Worm (Caenorhabditis elegans) whole organism, L3 larva: ENCODE measurements around the gene srg-5.

Experiments used
- R02D3.7 ChIP-seq: fragments of 150-350 bp; optimal IDR thresholded peaks from 2 replicates; lab custom pipeline; 2014; ENCODE audit warnings: missing biosample characterization, missing genetic modification characterization
- ama-1 ChIP-seq: fragments of 150-350 bp; optimal IDR thresholded peaks from 2 replicates; lab custom pipeline; 2018
- ceh-16 ChIP-seq: sonication (generic microtip); optimal IDR thresholded peaks from 2 replicates; lab custom pipeline; 2017; ENCODE audit warnings: missing biosample characterization, missing genetic modification characterization
- ceh-28 ChIP-seq: fragments of 150-350 bp; optimal IDR thresholded peaks from 2 replicates; lab custom pipeline; 2014; ENCODE audit warnings: missing biosample characterization, missing genetic modification reagents, missing genetic modification characterization
- ceh-9 ChIP-seq: sonication (generic microtip); optimal IDR thresholded peaks from 2 replicates; lab custom pipeline; 2018; ENCODE audit warnings: missing biosample characterization, missing genetic modification characterization
- daf-12 ChIP-seq: fragments of 150-350 bp; optimal IDR thresholded peaks from 2 replicates; lab custom pipeline; 2014; ENCODE audit warnings: missing biosample characterization, missing genetic modification reagents, missing genetic modification characterization
- egl-5 ChIP-seq: fragments of 150-350 bp; optimal IDR thresholded peaks from 2 replicates; lab custom pipeline; 2017; ENCODE audit warnings: missing biosample characterization, missing genetic modification reagents, missing genetic modification characterization, inconsistent platforms
- elt-1 ChIP-seq: fragments of 150-350 bp; optimal IDR thresholded peaks from 2 replicates; lab custom pipeline; 2014; ENCODE audit warnings: missing biosample characterization, missing genetic modification characterization
- elt-2 ChIP-seq: sonication (generic microtip); optimal IDR thresholded peaks from 2 replicates; lab custom pipeline; 2016; ENCODE audit warnings: missing genetic modification reagents, mild to moderate bottlenecking, missing genetic modification characterization, missing compliant biosample characterization
- elt-3 ChIP-seq, 3 experiments: fragments of 150-350 bp in 1 of 3; sonication (generic microtip) in 2 of 3; optimal IDR thresholded peaks; 2 replicates in 2 of 3; 4 replicates in 1 of 3; lab custom pipeline; 2014 to 2017; ENCODE audit warnings: missing biosample characterization in 3 of 3, missing genetic modification characterization in 3 of 3
- fkh-2 ChIP-seq: fragments of 150-350 bp; optimal IDR thresholded peaks from 2 replicates; lab custom pipeline; 2014; ENCODE audit warnings: missing biosample characterization, missing genetic modification reagents, missing genetic modification characterization
- fos-1 ChIP-seq: fragments of 150-350 bp; optimal IDR thresholded peaks from 2 replicates; lab custom pipeline; 2014; ENCODE audit warnings: missing biosample characterization, missing genetic modification characterization
- hmg-11 ChIP-seq: sonication (generic microtip); optimal IDR thresholded peaks from 2 replicates; lab custom pipeline; 2016; ENCODE audit warnings: missing genetic modification characterization, missing compliant biosample characterization
- jun-1 ChIP-seq: fragments of 150-350 bp; optimal IDR thresholded peaks from 2 replicates; lab custom pipeline; 2014; ENCODE audit warnings: missing biosample characterization, missing genetic modification reagents, missing genetic modification characterization
- lin-15B ChIP-seq: fragments of 150-350 bp; optimal IDR thresholded peaks from 2 replicates; lab custom pipeline; 2014; ENCODE audit warnings: missing biosample characterization, missing genetic modification characterization
- lin-39 ChIP-seq: fragments of 150-350 bp; optimal IDR thresholded peaks from 2 replicates; lab custom pipeline; 2018; ENCODE audit warnings: missing biosample characterization, missing genetic modification reagents, missing genetic modification characterization
- lsy-12 ChIP-seq: sonication (generic microtip); optimal IDR thresholded peaks from 2 replicates; lab custom pipeline; 2016; ENCODE audit warnings: mild to moderate bottlenecking, missing genetic modification characterization, missing compliant biosample characterization
- mdl-1 ChIP-seq: fragments of 150-350 bp; optimal IDR thresholded peaks from 2 replicates; lab custom pipeline; 2014; ENCODE audit warnings: missing biosample characterization, missing genetic modification characterization
- mml-1 ChIP-seq: fragments of 150-350 bp; sonication (generic microtip); optimal IDR thresholded peaks from 3 replicates; lab custom pipeline; 2014; ENCODE audit warnings: missing biosample characterization, missing genetic modification characterization
- nfya-1 ChIP-seq: sonication (generic microtip); optimal IDR thresholded peaks from 2 replicates; lab custom pipeline; 2017; ENCODE audit warnings: missing genetic modification characterization, mild to moderate bottlenecking, missing compliant biosample characterization, antibody characterized with exemption, moderate library complexity; ENCODE audit not compliant: insufficient read depth
- nhr-23 ChIP-seq: fragments of 150-350 bp; optimal IDR thresholded peaks from 2 replicates; lab custom pipeline; 2014; ENCODE audit warnings: missing biosample characterization, missing genetic modification reagents, missing genetic modification characterization
- nhr-237 ChIP-seq: fragments of 150-350 bp; optimal IDR thresholded peaks from 2 replicates; lab custom pipeline; 2014; ENCODE audit warnings: missing biosample characterization, missing genetic modification characterization
- nhr-25 ChIP-seq: sonication (generic microtip); optimal IDR thresholded peaks from 2 replicates; lab custom pipeline; 2017; ENCODE audit warnings: missing biosample characterization, missing genetic modification characterization
- nhr-28 ChIP-seq: fragments of 150-350 bp; optimal IDR thresholded peaks from 2 replicates; lab custom pipeline; 2014; ENCODE audit warnings: missing biosample characterization, missing genetic modification characterization
- nhr-43 ChIP-seq: sonication (generic microtip); optimal IDR thresholded peaks from 2 replicates; lab custom pipeline; 2016; ENCODE audit warnings: mild to moderate bottlenecking, missing genetic modification characterization, missing compliant biosample characterization; ENCODE audit not compliant: poor library complexity, severe bottlenecking
- nhr-67 ChIP-seq: fragments of 150-350 bp; optimal IDR thresholded peaks from 2 replicates; lab custom pipeline; 2014; ENCODE audit warnings: missing biosample characterization, missing genetic modification characterization
- pha-4 ChIP-seq: fragments of 150-350 bp; optimal IDR thresholded peaks from 2 replicates; lab custom pipeline; 2014; ENCODE audit warnings: missing biosample characterization, missing genetic modification reagents, missing genetic modification characterization
- pqm-1 ChIP-seq: fragments of 150-350 bp; optimal IDR thresholded peaks from 2 replicates; lab custom pipeline; 2017; ENCODE audit warnings: missing biosample characterization, missing genetic modification characterization, inconsistent platforms
- sea-2 ChIP-seq: fragments of 150-350 bp; sonication (generic microtip); optimal IDR thresholded peaks from 4 replicates; lab custom pipeline; 2014; ENCODE audit warnings: missing biosample characterization, missing genetic modification reagents, missing genetic modification characterization
- skn-1 ChIP-seq: fragments of 150-350 bp; optimal IDR thresholded peaks from 2 replicates; lab custom pipeline; 2014; ENCODE audit warnings: missing biosample characterization, missing genetic modification characterization
- snpc-4 ChIP-seq: fragments of 150-350 bp; optimal IDR thresholded peaks from 2 replicates; lab custom pipeline; 2014; ENCODE audit warnings: missing biosample characterization, missing genetic modification characterization
- tbx-2 ChIP-seq: sonication (generic microtip); optimal IDR thresholded peaks from 2 replicates; lab custom pipeline; 2016; ENCODE audit warnings: mild to moderate bottlenecking, missing genetic modification characterization, missing compliant biosample characterization
- zag-1 ChIP-seq: fragments of 150-350 bp; optimal IDR thresholded peaks from 2 replicates; lab custom pipeline; 2014; ENCODE audit warnings: missing biosample characterization, missing genetic modification characterization

srg-5 gene

DNA sequence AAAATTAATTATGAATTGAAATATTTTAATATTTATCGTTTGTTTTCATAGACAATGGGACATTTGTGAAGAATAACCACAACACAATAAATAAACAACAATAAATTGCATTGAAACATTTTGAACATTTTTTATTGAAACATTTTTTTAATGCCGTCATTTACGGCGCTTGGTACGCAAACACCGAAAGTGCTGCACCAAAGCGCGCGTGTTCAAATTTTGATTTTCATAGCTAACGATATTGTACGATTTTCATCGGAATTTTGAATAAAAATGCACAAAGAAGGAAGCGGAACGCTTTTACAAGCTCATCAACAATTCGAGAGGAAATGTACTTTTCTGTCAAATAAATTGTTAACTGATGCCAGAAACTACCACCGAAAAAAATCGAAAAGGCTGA, 39.4 kb upstream of the srg-5 start:
- TF ChIP-seq egl-5 (tag; lab: Kevin White, UChicago): no peak
- no peak for TF ChIP-seq ceh-9 (tag; lab: Kevin White, UChicago)
- no peak for TF ChIP-seq elt-3 (tag; optimal IDR thresholded peaks at IDR 0.05; lab: Kevin White, UChicago)
- no peak for TF ChIP-seq ceh-16 (tag; lab: Kevin White, UChicago)
- TF ChIP-seq sea-2 (GFP tag; lab: Kevin White, UChicago): no peak
- TF ChIP-seq fos-1 (tag; lab: Kevin White, UChicago): no peak
- no peak for TF ChIP-seq nfya-1 (tag; lab: Kevin White, UChicago)
- TF ChIP-seq tbx-2: no peak
- TF ChIP-seq, all 47 proteins: peak for 0

ce11 chrIII:6303114-6303647, 38.8 kb upstream of the srg-5 start, which contains the start of gene F47D12.9:
Gene F47D12.9, minus strand, starts transcription at chrIII:6303380.
- peak; percentile 20 for TF ChIP-seq skn-1
- peak; percentile 42 for TF ChIP-seq elt-1 (tag; lab: Kevin White, UChicago)
- peak; percentile 43 for TF ChIP-seq mdl-1
- peak; percentile 69 for TF ChIP-seq ama-1 (lab: Kevin White, UChicago)
- TF ChIP-seq nfya-1 (tag; lab: Kevin White, UChicago): peak; percentile 84
- TF ChIP-seq nhr-43 (tag; lab: Kevin White, UChicago): peak; percentile 56
- peak; percentile 90 for TF ChIP-seq nhr-23 (tag; lab: Kevin White, UChicago)
- no peak for TF ChIP-seq nhr-28
- peak; percentile 77 for TF ChIP-seq lin-15B (tag; lab: Kevin White, UChicago)
- TF ChIP-seq hmg-11 (tag; lab: Kevin White, UChicago): peak; percentile 76
- peak; percentile 13 for TF ChIP-seq pqm-1
- no peak for TF ChIP-seq daf-12 (tag; lab: Kevin White, UChicago)
- TF ChIP-seq elt-3 (tag; optimal IDR thresholded peaks at IDR 0.05; lab: Kevin White, UChicago): peak in 1 of 3 experiments; percentile 28
- peak; percentile 16 for TF ChIP-seq ceh-28 (tag; lab: Kevin White, UChicago)
- TF ChIP-seq lsy-12 (tag; lab: Kevin White, UChicago): peak; percentile 73
- TF ChIP-seq nhr-67: no peak
- TF ChIP-seq mml-1 (tag; lab: Kevin White, UChicago): no peak
- TF ChIP-seq snpc-4 (tag; lab: Kevin White, UChicago): peak; percentile 30
- TF ChIP-seq egl-5 (tag; lab: Kevin White, UChicago): peak; percentile 46
- TF ChIP-seq pha-4 (tag; lab: Kevin White, UChicago): peak; percentile 55
- peak; percentile 91 for TF ChIP-seq nhr-25
- no peak for TF ChIP-seq ceh-16 (tag; lab: Kevin White, UChicago)
- TF ChIP-seq tbx-2: no peak
- no peak for TF ChIP-seq sea-2 (GFP tag; lab: Kevin White, UChicago)
- TF ChIP-seq jun-1 (tag; lab: Kevin White, UChicago): peak; percentile 78
- TF ChIP-seq nhr-237 (tag; lab: Kevin White, UChicago): no peak
- TF ChIP-seq lin-39 (tag; lab: Kevin White, UChicago): peak; percentile 68
- TF ChIP-seq elt-2: peak; percentile 92

DNA sequence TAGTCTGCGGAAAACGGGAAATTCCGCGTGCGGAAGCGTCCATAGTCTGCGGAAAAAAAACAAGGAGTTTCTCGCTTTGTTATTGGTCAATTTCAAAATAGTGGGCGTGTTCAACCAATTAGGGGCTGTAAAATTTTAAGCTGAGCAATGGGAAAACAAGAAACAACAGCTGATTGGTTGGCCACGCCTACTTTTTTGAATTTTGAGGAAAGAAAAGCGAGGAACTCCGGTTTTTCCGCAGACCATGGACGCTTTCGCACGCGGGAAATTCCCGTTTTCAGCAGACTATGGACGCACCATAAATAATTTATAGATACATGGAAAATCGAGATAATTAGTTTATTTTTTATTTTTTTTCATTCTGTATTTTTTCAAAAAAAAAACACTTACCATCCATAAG, 37.3 kb upstream of the srg-5 start:
- TF ChIP-seq nfya-1 (tag; lab: Kevin White, UChicago): peak; percentile 53

DNA sequence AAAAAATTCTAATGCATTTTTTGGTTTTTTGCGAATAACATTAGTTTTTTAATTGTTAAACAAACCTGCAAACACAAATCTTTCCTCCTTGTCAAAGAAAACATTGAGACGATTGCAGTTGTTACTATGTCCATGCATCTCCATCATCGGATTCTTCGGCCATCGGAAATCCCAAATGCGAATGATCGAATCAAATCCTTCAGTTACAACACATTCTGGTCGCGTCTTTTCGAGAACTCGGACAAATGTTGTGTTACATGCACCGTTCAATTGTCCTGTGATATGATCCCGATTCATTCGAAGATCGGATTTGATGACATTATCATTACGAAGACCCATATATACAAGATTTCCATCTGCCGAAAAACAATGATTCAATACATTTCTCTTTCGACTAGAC, 36.0 kb upstream of the srg-5 start:
- no peak for TF ChIP-seq hmg-11 (tag; lab: Kevin White, UChicago)
- TF ChIP-seq ama-1 (lab: Kevin White, UChicago): peak; percentile 74

DNA sequence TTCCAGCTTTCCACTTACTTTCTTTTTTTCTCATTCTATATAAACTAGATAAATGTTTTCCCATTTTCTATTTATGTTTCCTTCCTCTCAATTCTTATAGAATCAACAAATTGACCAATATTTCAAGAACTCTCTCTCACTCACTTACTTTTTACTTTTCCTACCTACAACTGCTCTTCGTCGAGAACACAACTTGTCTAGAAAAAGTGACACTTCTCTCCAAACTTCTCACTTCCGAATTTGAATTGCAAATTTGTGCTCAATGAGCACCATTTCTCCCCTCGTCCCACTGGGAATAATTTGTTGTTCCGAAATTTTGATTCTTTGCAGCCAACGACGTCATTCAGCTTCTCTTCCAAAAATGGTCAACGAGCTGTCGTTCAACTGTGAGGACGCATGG, 33.8 kb upstream of the srg-5 start, which contains the start of gene F47D12.3:
F47D12.3 (plus strand) TSS at position 331 of the 400 bp plus-strand sequence.
- TF ChIP-seq mdl-1 (no peak), lin-39 (tag; lab: Kevin White, UChicago) (peak; percentile 27), fkh-2 (tag; lab: Kevin White, UChicago) (no peak), ama-1 (lab: Kevin White, UChicago) (no peak)

DNA sequence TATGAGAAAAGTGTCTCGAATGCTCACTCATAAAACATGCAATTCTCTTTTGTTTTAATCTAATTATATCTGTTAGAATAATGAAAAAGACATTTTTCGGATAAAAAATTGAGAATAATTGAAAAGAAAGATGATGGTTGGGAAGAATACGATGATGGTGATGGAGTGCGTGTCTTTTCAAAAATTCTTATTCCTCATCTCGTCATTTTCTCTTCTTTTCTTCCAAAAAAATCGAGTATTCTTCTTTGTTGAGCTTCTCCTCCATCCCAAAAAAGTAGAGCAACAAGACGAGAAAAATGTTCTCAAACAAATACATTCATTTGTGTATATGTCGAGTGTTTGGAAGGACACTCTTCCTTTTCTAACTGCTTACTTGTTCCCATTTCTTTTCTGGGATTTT, 33.3 kb upstream of the srg-5 start:
- no peak for TF ChIP-seq nhr-23 (tag; lab: Kevin White, UChicago)
- no peak for TF ChIP-seq zag-1 (tag; lab: Kevin White, UChicago)
- no peak for TF ChIP-seq fkh-2 (tag; lab: Kevin White, UChicago)
- no peak for TF ChIP-seq tbx-2
- no peak for TF ChIP-seq elt-3 (tag; optimal IDR thresholded peaks at IDR 0.05; lab: Kevin White, UChicago)
- no peak for TF ChIP-seq snpc-4 (tag; lab: Kevin White, UChicago)
- no peak for TF ChIP-seq R02D3.7 (tag; lab: Kevin White, UChicago)
- TF ChIP-seq, all 47 proteins: peak for 0
